Worm (Caenorhabditis elegans) whole organism, young adult: ENCODE results near the gene Y94H6A.3.
A peak's percentile ranks its signal among the peaks of the same experiment; 100 is the strongest.

Experiments used
- B0261.1 ChIP-seq: sonication (generic microtip); optimal IDR thresholded peaks from 2 replicates; lab custom pipeline; 2016; ENCODE audit warnings: mild to moderate bottlenecking, missing genetic modification characterization, moderate library complexity, missing compliant biosample characterization
- F10E7.11 ChIP-seq: sonication (generic microtip); optimal IDR thresholded peaks from 2 replicates; lab custom pipeline; 2017; ENCODE audit warnings: mild to moderate bottlenecking, missing genetic modification characterization, moderate library complexity, missing compliant biosample characterization
- F49E8.2 ChIP-seq: sonication (generic microtip); optimal IDR thresholded peaks from 3 replicates; lab custom pipeline; 2017; ENCODE audit warnings: missing genetic modification characterization, mild to moderate bottlenecking, missing compliant biosample characterization, antibody characterized with exemption, moderate library complexity; ENCODE audit not compliant: insufficient read depth
- F52B5.7 ChIP-seq: sonication (generic microtip); optimal IDR thresholded peaks from 2 replicates; lab custom pipeline; 2016; ENCODE audit warnings: mild to moderate bottlenecking, missing genetic modification characterization, missing compliant biosample characterization
- F57A8.1 ChIP-seq: fragments of 200-800 bp; sonication (Bioruptor generic); optimal IDR thresholded peaks from 2 replicates; lab custom pipeline; 2018; ENCODE audit warnings: mild to moderate bottlenecking, missing genetic modification characterization, moderate library complexity, missing compliant biosample characterization
- T26A5.8 ChIP-seq: sonication (generic microtip); optimal IDR thresholded peaks from 2 replicates; lab custom pipeline; 2016; ENCODE audit warnings: missing genetic modification characterization, missing compliant biosample characterization
- atf-7 ChIP-seq: sonication (generic microtip); optimal IDR thresholded peaks from 2 replicates; lab custom pipeline; 2017; ENCODE audit warnings: mild to moderate bottlenecking, missing genetic modification characterization, missing compliant biosample characterization
- athp-1 ChIP-seq: sonication (generic microtip); optimal IDR thresholded peaks from 2 replicates; lab custom pipeline; 2017; ENCODE audit warnings: mild to moderate bottlenecking, missing genetic modification characterization, missing compliant biosample characterization
- cebp-1 ChIP-seq, 2 experiments: fragments of 200-800 bp in 1 of 2; sonication (Bioruptor generic) in 1 of 2; sonication (generic microtip) in 1 of 2; IDR thresholded peaks in 1 of 2; optimal IDR thresholded peaks in 1 of 2; 2 replicates each; pipeline versions ENCODE4 v1.3.6 to Lab custom; 2017 to 2022; ENCODE audit warnings: missing compliant biosample characterization in 2 of 2, missing genetic modification characterization in 2 of 2, mild to moderate bottlenecking in 1 of 2, missing genetic modification reagents in 1 of 2, moderate library complexity in 1 of 2
- cebp-2 ChIP-seq: fragments of 200-800 bp; sonication (Bioruptor generic); IDR thresholded peaks from 2 replicates; pipeline ENCODE4 v1.3.6; 2022; ENCODE audit warnings: missing genetic modification characterization, missing compliant biosample characterization
- ceh-40 ChIP-seq: fragments of 200-800 bp; sonication (Bioruptor generic); IDR thresholded peaks from 2 replicates; pipeline ENCODE4 v1.3.6; 2022; ENCODE audit warnings: missing genetic modification characterization, missing compliant biosample characterization
- ceh-58 ChIP-seq: fragments of 200-800 bp; sonication (Bioruptor generic); IDR thresholded peaks from 2 replicates; pipeline ENCODE4 v1.3.6; 2022; ENCODE audit warnings: missing genetic modification characterization, missing compliant biosample characterization
- ceh-79 ChIP-seq: sonication (generic microtip); optimal IDR thresholded peaks from 2 replicates; lab custom pipeline; 2017; ENCODE audit warnings: mild to moderate bottlenecking, missing genetic modification characterization, missing compliant biosample characterization
- chd-7 ChIP-seq: sonication (generic microtip); optimal IDR thresholded peaks from 2 replicates; lab custom pipeline; 2016; ENCODE audit warnings: mild to moderate bottlenecking, missing genetic modification characterization, moderate library complexity, missing compliant biosample characterization
- die-1 ChIP-seq: sonication (generic microtip); optimal IDR thresholded peaks from 2 replicates; lab custom pipeline; 2016; ENCODE audit warnings: missing genotype, mild to moderate bottlenecking, missing genetic modification characterization, missing compliant biosample characterization
- dox-1 ChIP-seq: fragments of 200-800 bp; sonication (Bioruptor generic); IDR thresholded peaks from 2 replicates; pipeline ENCODE4 v1.3.6; 2022; ENCODE audit warnings: missing genetic modification reagents, missing genetic modification characterization, missing compliant biosample characterization
- efl-1 ChIP-seq: fragments of 150-350 bp; optimal IDR thresholded peaks from 2 replicates; lab custom pipeline; 2014; ENCODE audit warnings: missing biosample characterization, missing genetic modification reagents, missing genetic modification characterization
- egl-18 ChIP-seq: fragments of 200-800 bp; sonication (Bioruptor generic); IDR thresholded peaks from 2 replicates; pipeline ENCODE4 v1.3.6; 2022; ENCODE audit warnings: missing genetic modification reagents, missing genetic modification characterization, missing compliant biosample characterization
- ekl-4 ChIP-seq: fragments of 200-800 bp; sonication (Bioruptor generic); IDR thresholded peaks from 2 replicates; pipeline ENCODE4 v1.3.6; 2022; ENCODE audit warnings: missing genetic modification reagents, missing genetic modification characterization, missing compliant biosample characterization
- hlh-26 ChIP-seq: fragments of 200-800 bp; sonication (Bioruptor generic); conservative IDR thresholded peaks from 2 replicates; pipeline ENCODE4 v1.3.6; 2022; ENCODE audit warnings: missing genetic modification reagents, missing genetic modification characterization, missing compliant biosample characterization
- hmg-1.2 ChIP-seq: fragments of 200-800 bp; sonication (Bioruptor generic); IDR thresholded peaks from 2 replicates; pipeline ENCODE4 v1.3.6; 2022; ENCODE audit warnings: missing genetic modification reagents, missing genetic modification characterization, missing compliant biosample characterization
- hmg-20 ChIP-seq: fragments of 200-800 bp; sonication (Bioruptor generic); IDR thresholded peaks from 2 replicates; pipeline ENCODE4 v1.3.6; 2022; ENCODE audit warnings: missing genetic modification reagents, missing genetic modification characterization, missing compliant biosample characterization
- let-526 ChIP-seq: fragments of 200-800 bp; sonication (Bioruptor generic); IDR thresholded peaks from 2 replicates; pipeline ENCODE4 v1.3.6; 2022; ENCODE audit warnings: missing genetic modification reagents, missing genetic modification characterization, missing compliant biosample characterization
- let-607 ChIP-seq, 2 experiments: fragments of 200-800 bp in 1 of 2; sonication (Bioruptor generic) in 1 of 2; sonication (generic microtip) in 1 of 2; optimal IDR thresholded peaks; 2 replicates each; lab custom pipeline; 2016 to 2018; ENCODE audit warnings: mild to moderate bottlenecking in 2 of 2, missing compliant biosample characterization in 2 of 2, missing genetic modification characterization in 2 of 2, moderate library complexity in 2 of 2, missing genotype in 1 of 2
- lin-26 ChIP-seq: fragments of 200-800 bp; sonication (Bioruptor generic); IDR thresholded peaks from 2 replicates; pipeline ENCODE4 v1.3.6; 2022; ENCODE audit warnings: missing genetic modification reagents, missing genetic modification characterization, missing compliant biosample characterization
- lin-40 ChIP-seq: sonication (generic microtip); optimal IDR thresholded peaks from 2 replicates; lab custom pipeline; 2016; ENCODE audit warnings: missing genetic modification characterization, mild to moderate bottlenecking, missing compliant biosample characterization, missing genotype, missing genetic modification reagents
- lsl-1 ChIP-seq: fragments of 200-800 bp; sonication (Bioruptor generic); optimal IDR thresholded peaks from 2 replicates; lab custom pipeline; 2018; ENCODE audit warnings: mild to moderate bottlenecking, missing genetic modification characterization, moderate library complexity, missing compliant biosample characterization
- lsy-27 ChIP-seq: sonication (generic microtip); optimal IDR thresholded peaks from 2 replicates; lab custom pipeline; 2017; ENCODE audit warnings: missing genetic modification characterization, mild to moderate bottlenecking, missing compliant biosample characterization, antibody characterized with exemption, missing genotype, borderline replicate concordance; ENCODE audit not compliant: insufficient read depth
- madf-3 ChIP-seq: fragments of 200-800 bp; sonication (Bioruptor generic); IDR thresholded peaks from 2 replicates; pipeline ENCODE4 v1.3.6; 2022; ENCODE audit warnings: missing genetic modification reagents, missing genetic modification characterization, missing compliant biosample characterization
- mcd-1 ChIP-seq: fragments of 200-800 bp; sonication (Bioruptor generic); IDR thresholded peaks from 2 replicates; pipeline ENCODE4 v1.3.6; 2022; ENCODE audit warnings: missing genetic modification reagents, missing genetic modification characterization, missing compliant biosample characterization
- mes-4 ChIP-seq: sonication (generic microtip); optimal IDR thresholded peaks from 2 replicates; lab custom pipeline; 2016; ENCODE audit warnings: missing genotype, missing genetic modification characterization, missing compliant biosample characterization
- mxl-1 ChIP-seq: sonication (generic microtip); optimal IDR thresholded peaks from 2 replicates; lab custom pipeline; 2016; ENCODE audit warnings: missing genetic modification characterization, missing compliant biosample characterization
- nhr-90 ChIP-seq: sonication (generic microtip); optimal IDR thresholded peaks from 2 replicates; lab custom pipeline; 2016; ENCODE audit warnings: missing genotype, mild to moderate bottlenecking, missing genetic modification characterization, missing compliant biosample characterization
- rcor-1 ChIP-seq: fragments of 200-800 bp; sonication (Bioruptor generic); IDR thresholded peaks from 2 replicates; pipeline ENCODE4 v1.3.6; 2022; ENCODE audit warnings: missing genetic modification reagents, missing genetic modification characterization, missing compliant biosample characterization
- rec-8 ChIP-seq, 2 experiments: sonication (generic microtip); optimal IDR thresholded peaks; 2 replicates each; lab custom pipeline; 2016; ENCODE audit warnings: mild to moderate bottlenecking in 2 of 2, missing genetic modification characterization in 2 of 2, missing genetic modification reagents in 2 of 2, missing genotype in 2 of 2, missing biosample characterization in 1 of 2, missing compliant biosample characterization in 1 of 2, moderate library complexity in 1 of 2
- repo-1 ChIP-seq: sonication (generic microtip); optimal IDR thresholded peaks from 2 replicates; lab custom pipeline; 2017; ENCODE audit warnings: mild to moderate bottlenecking, missing genetic modification characterization, missing compliant biosample characterization
- rpc-1 ChIP-seq, 2 experiments: fragments of 150-350 bp in 1 of 2; sonication (generic microtip) in 1 of 2; optimal IDR thresholded peaks; 2 replicates each; lab custom pipeline; 2014 to 2018; ENCODE audit warnings: missing biosample characterization in 1 of 2, missing genetic modification characterization in 1 of 2, missing genetic modification reagents in 1 of 2, missing genotype in 1 of 2
- snpc-1.1 ChIP-seq: sonication (generic microtip); optimal IDR thresholded peaks from 2 replicates; lab custom pipeline; 2017; ENCODE audit warnings: missing genetic modification characterization, mild to moderate bottlenecking, missing compliant biosample characterization, antibody characterized with exemption, moderate library complexity, missing genotype, missing genetic modification reagents; ENCODE audit not compliant: insufficient read depth
- snpc-1.3 ChIP-seq: sonication (generic microtip); optimal IDR thresholded peaks from 2 replicates; lab custom pipeline; 2017; ENCODE audit warnings: missing genetic modification characterization, mild to moderate bottlenecking, missing compliant biosample characterization, antibody characterized with exemption, moderate library complexity, missing genotype, missing genetic modification reagents; ENCODE audit not compliant: insufficient read depth
- snpc-3.4 ChIP-seq: sonication (generic microtip); optimal IDR thresholded peaks from 2 replicates; lab custom pipeline; 2017; ENCODE audit warnings: missing genetic modification characterization, mild to moderate bottlenecking, missing compliant biosample characterization, antibody characterized with exemption, moderate library complexity, missing genotype, missing genetic modification reagents
- somi-1 ChIP-seq: fragments of 200-800 bp; sonication (Bioruptor generic); optimal IDR thresholded peaks from 2 replicates; lab custom pipeline; 2018; ENCODE audit warnings: mild to moderate bottlenecking, missing genetic modification characterization, missing compliant biosample characterization
- tbp1 ChIP-seq: fragments of 200-800 bp; sonication (Bioruptor generic); optimal IDR thresholded peaks from 2 replicates; lab custom pipeline; 2018; ENCODE audit warnings: mild to moderate bottlenecking, missing genetic modification characterization, missing compliant biosample characterization
- zim-3 ChIP-seq: sonication (generic microtip); optimal IDR thresholded peaks from 2 replicates; lab custom pipeline; 2017; ENCODE audit warnings: mild to moderate bottlenecking, missing genetic modification characterization, moderate library complexity, missing compliant biosample characterization
- ztf-3 ChIP-seq: fragments of 200-800 bp; sonication (Bioruptor generic); optimal IDR thresholded peaks from 2 replicates; lab custom pipeline; 2018; ENCODE audit warnings: mild to moderate bottlenecking, missing genetic modification characterization, missing compliant biosample characterization

Gene Y94H6A.3

ce11 chrIV:2665388-2665978 is 10.8 kb upstream of the Y94H6A.3 start:
- TF ChIP-seq die-1 (tag; lab: Kevin White, UChicago) = peak; percentile 65
- peak; percentile 16 for TF ChIP-seq T26A5.8
- peak; percentile 9 for TF ChIP-seq nhr-90 (tag; lab: Kevin White, UChicago)
- TF ChIP-seq ztf-3 (GFP tag; lab: Kevin White, UChicago) = no peak
- TF ChIP-seq rec-8 (tag; optimal IDR thresholded peaks at IDR 0.05; lab: Kevin White, UChicago) = peak in 1 of 2 experiments; percentile 41
- TF ChIP-seq B0261.1 (tag; lab: Kevin White, UChicago) = peak; percentile 70
- TF ChIP-seq zim-3 (tag; lab: Kevin White, UChicago) = peak; percentile 22
- no peak for TF ChIP-seq efl-1 (GFP tag; lab: Kevin White, UChicago)
- peak; percentile 44 for TF ChIP-seq chd-7 (tag; lab: Kevin White, UChicago)
- no peak for TF ChIP-seq let-607 (tag; optimal IDR thresholded peaks at IDR 0.05; lab: Kevin White, UChicago)
- TF ChIP-seq cebp-2 (GFP tag; lab: Robert Waterston, UW) = peak; percentile 40; the same call in 1 of the 2 replicates
- TF ChIP-seq athp-1 = peak; percentile 43
- no peak for TF ChIP-seq atf-7 (tag; lab: Kevin White, UChicago)
- no peak for TF ChIP-seq F57A8.1 (GFP tag; lab: Kevin White, UChicago)
- 0 out of 2 replicates have a peak, but pooled peaks have one; percentile 46 for TF ChIP-seq ceh-40 (GFP tag; lab: Robert Waterston, UW)
- no peak for TF ChIP-seq lin-40 (tag; lab: Kevin White, UChicago)
- TF ChIP-seq lin-26 (GFP tag; lab: Robert Waterston, UW) = peak; percentile 84
- peak; percentile 32; the same call in 1 of the 2 replicates for TF ChIP-seq rcor-1
- peak; percentile 23 for TF ChIP-seq somi-1 (GFP tag; lab: Kevin White, UChicago)
- TF ChIP-seq mcd-1 = peak; percentile 38; the same call in 1 of the 2 replicates
- peak; percentile 3 for TF ChIP-seq snpc-1.1 (tag; lab: Kevin White, UChicago)
- 0 out of 2 replicates have a peak, but pooled peaks have one; percentile 16 for TF ChIP-seq ekl-4 (GFP tag; lab: Robert Waterston, UW)
- peak; percentile 27 for TF ChIP-seq repo-1 (tag; lab: Kevin White, UChicago)
- no peak for TF ChIP-seq hlh-26 (GFP tag; lab: Robert Waterston, UW)
- no peak for TF ChIP-seq cebp-1 (GFP tag; IDR thresholded peaks at IDR 0.05; lab: Robert Waterston, UW)
- TF ChIP-seq cebp-1 (tag; optimal IDR thresholded peaks at IDR 0.05; lab: Kevin White, UChicago) = peak; percentile 10
- TF ChIP-seq ceh-79 (tag; lab: Kevin White, UChicago) = peak; percentile 23
- peak; percentile 44 for TF ChIP-seq snpc-1.3
- TF ChIP-seq tbp1 = peak; percentile 91
- TF ChIP-seq mes-4 (tag; lab: Kevin White, UChicago) = peak; percentile 19
- TF ChIP-seq hmg-20 = peak; percentile 19; the same call in 1 of the 2 replicates
- TF ChIP-seq lsl-1 (GFP tag; lab: Kevin White, UChicago) = peak; percentile 16
- no peak for TF ChIP-seq F10E7.11
- no peak for TF ChIP-seq F52B5.7 (tag; lab: Kevin White, UChicago)
- TF ChIP-seq ceh-58 = 0 out of 2 replicates have a peak, but pooled peaks have one; percentile 86
- TF ChIP-seq let-526 (GFP tag; lab: Robert Waterston, UW) = 0 out of 2 replicates have a peak, but pooled peaks have one; percentile 55
- peak; percentile 59 for TF ChIP-seq hmg-1.2 (GFP tag; lab: Robert Waterston, UW)
- TF ChIP-seq madf-3 (GFP tag; lab: Robert Waterston, UW) = 0 out of 2 replicates have a peak, but pooled peaks have one; percentile 69
- TF ChIP-seq lsy-27 (tag; lab: Kevin White, UChicago) = no peak
- peak; percentile 21 for TF ChIP-seq mxl-1 (tag; lab: Kevin White, UChicago)
- peak; percentile 29; the same call in 1 of the 2 replicates for TF ChIP-seq dox-1
- peak; percentile 56 for TF ChIP-seq snpc-3.4 (tag; lab: Kevin White, UChicago)
- no peak for TF ChIP-seq F49E8.2
- TF ChIP-seq egl-18 = 0 out of 2 replicates have a peak, but pooled peaks have one; percentile 31
- TF ChIP-seq rpc-1 (optimal IDR thresholded peaks at IDR 0.05; lab: Kevin White, UChicago) = peak; percentile 69
- peak; percentile 77 for TF ChIP-seq rpc-1 (tag; optimal IDR thresholded peaks at IDR 0.05; lab: Kevin White, UChicago)
